Worm (Caenorhabditis elegans): Measurements from ENCODE around the gene Y37H2A.13.

Y37H2A.13 gene

ce11 chrV:18142549-18142948 is at the start of gene Y37H2A.13:
Y37H2A.13 (plus strand) TSS chrV:18142849.
- TF ChIP-seq unc-120 (tag; optimal IDR thresholded peaks at IDR 0.05; ENCODE audit: poor library complexity, severe bottlenecking) (no peak), drap-1 (GFP tag; optimal IDR thresholded peaks at IDR 0.05) (no peak), sptf-1 (tag; optimal IDR thresholded peaks at IDR 0.05) (no peak), snpc-4 (tag; optimal IDR thresholded peaks at IDR 0.05) (no peak), lin-13 (tag; optimal IDR thresholded peaks at IDR 0.05) (no peak), nhr-12 (tag; optimal IDR thresholded peaks at IDR 0.05) (no peak), M03D4.4 (tag; optimal IDR thresholded peaks at IDR 0.05) (no peak), nhr-2 (tag; optimal IDR thresholded peaks at IDR 0.05) (no peak), ztf-11 (tag; optimal IDR thresholded peaks at IDR 0.05) (no peak), elt-3 (tag; optimal IDR thresholded peaks at IDR 0.05) (no peak), ces-1 (GFP tag; optimal IDR thresholded peaks at IDR 0.05) (no peak), blmp-1 (tag; optimal IDR thresholded peaks at IDR 0.05) (no peak), elt-1 (tag; optimal IDR thresholded peaks at IDR 0.05; ENCODE audit: borderline replicate concordance, insufficient read depth) (no peak)

DNA sequence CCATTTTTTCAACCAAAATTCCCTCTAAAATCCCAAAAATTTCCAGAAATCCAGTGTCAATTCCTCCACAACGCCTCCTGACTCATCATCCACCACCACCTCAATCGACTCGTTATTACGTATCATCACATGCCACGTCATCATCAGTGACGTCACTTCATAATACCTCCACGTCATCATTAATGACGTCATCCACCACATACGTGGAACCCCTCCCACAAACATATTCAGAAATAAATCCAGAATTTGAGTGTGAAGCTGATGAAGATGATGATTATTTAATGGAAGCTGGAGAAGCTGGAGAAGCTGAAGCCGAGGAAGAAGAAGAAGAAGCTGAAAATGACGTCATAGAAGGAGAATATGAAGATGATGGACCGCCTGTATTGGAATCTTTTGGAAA is 48.7 kb upstream of the Y37H2A.13 start:
- peak; percentile 96 for TF ChIP-seq zip-8 (tag; optimal IDR thresholded peaks at IDR 0.05)
- TF ChIP-seq ztf-11 (tag; optimal IDR thresholded peaks at IDR 0.05) = no peak

DNA sequence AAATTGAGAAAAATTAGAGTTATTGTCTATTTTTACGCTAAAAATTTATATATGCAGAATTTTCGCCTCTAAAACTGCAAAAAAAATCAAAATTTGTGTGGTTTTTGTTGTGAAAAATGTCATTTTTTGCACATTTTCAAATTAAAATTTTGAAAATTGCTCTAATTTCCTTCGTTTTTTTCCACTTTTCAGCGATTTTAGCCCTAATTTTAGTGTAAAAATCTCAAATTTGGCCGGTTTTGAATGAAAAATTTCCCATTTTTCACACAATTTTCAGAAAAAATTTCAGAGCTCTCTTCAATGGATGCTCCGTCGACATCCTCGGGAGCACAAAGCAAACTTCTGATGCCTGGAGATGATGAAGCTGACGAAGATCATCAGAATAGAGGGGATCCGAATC is 44.3 kb upstream of the Y37H2A.13 start, which contains the start of gene par-4:
par-4 (plus strand) TSS at position 301 of the 400 bp plus-strand sequence.
- TF ChIP-seq lsy-2 (tag; optimal IDR thresholded peaks at IDR 0.05) (no peak), unc-39 (tag; optimal IDR thresholded peaks at IDR 0.05) (no peak), nhr-12 (tag; optimal IDR thresholded peaks at IDR 0.05) (no peak), mab-5 (tag; optimal IDR thresholded peaks at IDR 0.05) (no peak), M03D4.4 (tag; optimal IDR thresholded peaks at IDR 0.05) (no peak), nhr-28 (tag; optimal IDR thresholded peaks at IDR 0.05) (no peak), tbx-8 (GFP tag; optimal IDR thresholded peaks at IDR 0.05) (no peak)

DNA sequence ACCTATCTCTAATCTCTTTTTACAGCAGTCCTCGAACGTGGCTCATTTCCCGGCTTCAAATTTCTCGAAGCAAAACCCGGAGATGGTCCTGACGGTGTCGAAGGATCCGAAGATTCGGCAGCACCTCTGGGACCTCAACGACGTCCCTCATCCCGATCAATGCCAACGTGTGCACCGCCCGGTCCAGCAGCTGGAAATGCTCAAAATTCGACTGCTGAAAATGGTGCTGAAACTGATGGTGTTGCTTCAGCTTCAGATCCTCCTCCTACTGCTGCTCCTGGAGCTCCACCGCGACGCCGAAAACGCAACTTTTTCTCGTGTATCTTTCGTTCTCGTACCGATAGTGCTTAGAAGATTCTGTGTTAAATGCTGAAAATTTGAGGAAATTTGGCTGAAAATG is 36.6 kb upstream of the Y37H2A.13 start:
- TF ChIP-seq bed-3 (GFP tag; optimal IDR thresholded peaks at IDR 0.05) (no peak), cnd-1 (tag; optimal IDR thresholded peaks at IDR 0.05) (no peak), ceh-83 (GFP tag; optimal IDR thresholded peaks at IDR 0.05) (no peak), ceh-39 (tag; optimal IDR thresholded peaks at IDR 0.05) (no peak), elt-1 (tag; optimal IDR thresholded peaks at IDR 0.05; ENCODE audit: borderline replicate concordance, insufficient read depth) (no peak), lsy-2 (tag; optimal IDR thresholded peaks at IDR 0.05) (no peak), mab-5 (tag; optimal IDR thresholded peaks at IDR 0.05) (no peak), blmp-1 (tag; optimal IDR thresholded peaks at IDR 0.05) (no peak), sem-2 (GFP tag; optimal IDR thresholded peaks at IDR 0.05) (no peak), nhr-2 (tag; optimal IDR thresholded peaks at IDR 0.05) (no peak), snpc-4 (tag; optimal IDR thresholded peaks at IDR 0.05) (no peak), elt-3 (tag; optimal IDR thresholded peaks at IDR 0.05) (no peak), nhr-237 (tag; optimal IDR thresholded peaks at IDR 0.05) (no peak), tbx-8 (GFP tag; optimal IDR thresholded peaks at IDR 0.05) (no peak), unc-120 (tag; optimal IDR thresholded peaks at IDR 0.05; ENCODE audit: poor library complexity, severe bottlenecking) (no peak)

ce11 chrV:18107969-18108368 is 34.7 kb upstream of the Y37H2A.13 start, which contains the start of gene Y37H2A.1:
Y37H2A.1 (plus strand) TSS chrV:18108269.
- TF ChIP-seq flh-1 (GFP tag; optimal IDR thresholded peaks at IDR 0.05) (no peak), mab-5 (tag; optimal IDR thresholded peaks at IDR 0.05) (no peak), tbx-8 (GFP tag; optimal IDR thresholded peaks at IDR 0.05) (no peak), bed-3 (GFP tag; optimal IDR thresholded peaks at IDR 0.05) (no peak), sem-2 (GFP tag; optimal IDR thresholded peaks at IDR 0.05) (no peak), M03D4.4 (tag; optimal IDR thresholded peaks at IDR 0.05) (no peak), elt-3 (tag; optimal IDR thresholded peaks at IDR 0.05) (no peak), elt-1 (tag; optimal IDR thresholded peaks at IDR 0.05; ENCODE audit: borderline replicate concordance, insufficient read depth) (no peak), pha-4 (tag; optimal IDR thresholded peaks at IDR 0.05) (no peak), ztf-11 (tag; optimal IDR thresholded peaks at IDR 0.05) (no peak)

ce11 chrV:18109449-18109848 is 33.2 kb upstream of the Y37H2A.13 start:
- TF ChIP-seq nhr-76 (tag; optimal IDR thresholded peaks at IDR 0.05) (no peak), unc-39 (tag; optimal IDR thresholded peaks at IDR 0.05) (no peak), lsy-2 (tag; optimal IDR thresholded peaks at IDR 0.05) (no peak), ces-1 (GFP tag; optimal IDR thresholded peaks at IDR 0.05) (peak; percentile 25)
